Fruit fly (Drosophila melanogaster) whole organism, embryonic: ENCODE data around the gene CG18581.

Experiments
- CG11560 ChIP-seq: fragments of 200-800 bp; sonication (Bioruptor generic); IDR thresholded peaks from 3 replicates; pipeline ENCODE4 v1.3.6; 2022; ENCODE audit warnings: missing biosample characterization, missing genetic modification characterization
- CG17361 ChIP-seq: fragments of 200-800 bp; sonication (Bioruptor generic); IDR thresholded peaks from 3 replicates; pipeline ENCODE4 v1.3.6; 2022; ENCODE audit warnings: missing biosample characterization, missing genetic modification characterization
- CG30403 ChIP-seq: fragments of 200-800 bp; sonication (Bioruptor generic); optimal IDR thresholded peaks from 3 replicates; lab custom pipeline; 2016; ENCODE audit warnings: missing biosample characterization, missing genetic modification characterization

- TF ChIP-seq CG11560 (tag; lab: Robert Waterston, UW) = no peak
- no peak for TF ChIP-seq CG17361 (GFP tag; lab: Robert Waterston, UW)
- TF ChIP-seq CG30403 = no peak
Observed at dm6 chr3L:15052390-15052789, 2.4 kb upstream of the CG18581 start, which contains the start of gene CG13461.
